Worm (Caenorhabditis elegans) whole organism, dauer: Measurements from ENCODE around the gene eat-4.

Source experiments
- unc-62 ChIP-seq: sonication (generic microtip); optimal IDR thresholded peaks from 2 replicates; lab custom pipeline; 2017; ENCODE audit warnings: missing biosample characterization, missing genetic modification reagents, missing genetic modification characterization

Gene eat-4

ce11 chrIII:9173239-9173638, 36.6 kb downstream of the eat-4 start:
- TF ChIP-seq unc-62: no peak

ce11 chrIII:9176008-9176407, 39.3 kb downstream of the eat-4 start:
- no peak for TF ChIP-seq unc-62

- TF ChIP-seq unc-62: no peak
These were observed 41.2 kb downstream of the eat-4 start for ce11 chrIII:9177874-9178273.

- TF ChIP-seq unc-62: no peak
These were observed 44.6 kb downstream of the eat-4 start, which contains the start of gene tax-4 for ce11 chrIII:9181246-9181645. tax-4 (plus strand) TSS chrIII:9181546.

ce11 chrIII:9185722-9186121, 49.0 kb downstream of the eat-4 start, which contains the start of gene ZC84.7:
ZC84.7 (plus strand) TSS chrIII:9186022.
- no peak for TF ChIP-seq unc-62

ce11 chrIII:9191091-9191490, 54.4 kb downstream of the eat-4 start, which contains the start of gene cls-3:
cls-3 (minus strand) TSS chrIII:9191109.
- no peak for TF ChIP-seq unc-62
